Fruit fly (Drosophila melanogaster) whole organism, pupa: ENCODE results near the gene Ada1-2.

Experiments
- CG13204 ChIP-seq: fragments of 200-800 bp; sonication (Bioruptor generic); optimal IDR thresholded peaks from 2 replicates; lab custom pipeline; 2018; ENCODE audit warnings: missing biosample characterization, mild to moderate bottlenecking, missing genetic modification characterization, moderate library complexity
- CG8301 ChIP-seq: fragments of 200-800 bp; sonication (Bioruptor generic); optimal IDR thresholded peaks from 2 replicates; lab custom pipeline; 2018; ENCODE audit warnings: missing biosample characterization, mild to moderate bottlenecking, missing genetic modification characterization
- Ets98B ChIP-seq: fragments of 200-800 bp; sonication (Bioruptor generic); IDR thresholded peaks from 2 replicates; pipeline ENCODE4 v1.3.6; 2022; ENCODE audit warnings: missing biosample characterization, missing genetic modification characterization
- fd96Ca ChIP-seq: fragments of 200-800 bp; sonication (Bioruptor generic); IDR thresholded peaks from 3 replicates; pipeline ENCODE4 v1.3.6; 2022; ENCODE audit warnings: missing biosample characterization, missing genetic modification characterization

DNA sequence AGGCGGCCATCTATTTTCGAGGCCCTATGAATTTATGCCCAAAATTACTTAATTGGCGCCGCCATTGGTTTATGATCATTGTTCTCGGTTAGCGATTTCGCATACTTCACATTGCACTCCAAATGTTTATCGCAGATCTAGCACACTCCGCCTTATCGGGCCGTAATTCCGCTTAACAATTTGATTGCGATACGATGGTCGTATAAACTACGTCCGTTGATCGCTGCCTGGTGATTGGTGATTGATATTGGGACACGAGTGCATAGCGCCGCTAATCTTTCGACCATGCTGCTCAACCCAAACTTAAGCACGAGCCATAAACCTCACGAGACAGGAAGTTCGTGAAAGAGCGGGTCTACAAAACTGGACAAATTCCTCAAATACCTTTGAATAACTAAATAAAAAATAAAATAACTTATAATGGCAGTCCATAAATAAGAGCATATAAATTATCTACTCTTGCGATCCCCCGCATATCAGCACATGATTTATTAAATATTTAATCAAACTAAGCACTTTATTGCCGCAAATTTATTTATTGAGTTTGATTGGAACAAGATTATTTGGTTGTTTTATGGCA is 37.9 kb downstream of the Ada1-2 start:
- TF ChIP-seq CG8301 (tag; lab: Kevin White, UChicago): no peak
- no peak for TF ChIP-seq Ets98B (GFP tag; lab: Robert Waterston, UW)
- no peak for TF ChIP-seq fd96Ca (GFP tag; lab: Robert Waterston, UW)
- TF ChIP-seq CG13204 (GFP tag; lab: Kevin White, UChicago): no peak
